Fruit fly (Drosophila melanogaster) whole organism, wandering third instar larva: ENCODE results near the gene CG13012.

Source experiments
- CrebA ChIP-seq: fragments of 200-800 bp; sonication (Bioruptor generic); optimal IDR thresholded peaks from 2 replicates; lab custom pipeline; 2016; ENCODE audit warnings: missing biosample characterization, mild to moderate bottlenecking, missing genetic modification characterization, borderline replicate concordance
- Hnf4 ChIP-seq: fragments of 200-800 bp; sonication (Bioruptor generic); optimal IDR thresholded peaks from 2 replicates; lab custom pipeline; 2016; ENCODE audit warnings: missing biosample characterization, mild to moderate bottlenecking, missing genetic modification characterization
- Hr83 ChIP-seq: fragments of 200-300 bp; sonication (Bioruptor generic); optimal IDR thresholded peaks from 2 replicates; lab custom pipeline; 2016; ENCODE audit warnings: missing biosample characterization, mild to moderate bottlenecking, missing genetic modification characterization, moderate library complexity; ENCODE audit not compliant: poor library complexity, severe bottlenecking
- Myc ChIP-seq: fragments of >200 bp; optimal IDR thresholded peaks from 2 replicates; lab custom pipeline; 2017
- N ChIP-seq: fragments of >200 bp; optimal IDR thresholded peaks from 2 replicates; lab custom pipeline; 2018; ENCODE audit warnings: missing biosample characterization, missing external identifiers, missing genetic modification characterization
- OdsH ChIP-seq: fragments of 200-800 bp; sonication (Bioruptor generic); optimal IDR thresholded peaks from 2 replicates; lab custom pipeline; 2016; ENCODE audit warnings: missing biosample characterization, mild to moderate bottlenecking, missing genetic modification characterization
- Vsx2 ChIP-seq: fragments of 200-300, 225-300 bp; sonication (Bioruptor generic); optimal IDR thresholded peaks from 2 replicates; lab custom pipeline; 2018; ENCODE audit warnings: missing biosample characterization, missing genetic modification characterization; ENCODE audit not compliant: partially characterized antibody
- br ChIP-seq: fragments of 200-800 bp; sonication (Bioruptor generic); optimal IDR thresholded peaks from 2 replicates; lab custom pipeline; 2016; ENCODE audit warnings: missing biosample characterization, missing genetic modification characterization
- brk ChIP-seq: fragments of 200-800 bp; sonication (Bioruptor generic); optimal IDR thresholded peaks from 2 replicates; lab custom pipeline; 2016; ENCODE audit warnings: missing biosample characterization, mild to moderate bottlenecking, missing genetic modification characterization
- dsf ChIP-seq: sonication (Bioruptor generic); optimal IDR thresholded peaks from 2 replicates; lab custom pipeline; 2016; ENCODE audit warnings: missing biosample characterization, missing genetic modification characterization, borderline replicate concordance
- pan ChIP-seq: fragments of >200 bp; optimal IDR thresholded peaks from 2 replicates; lab custom pipeline; 2017
- psq ChIP-seq: fragments of 200-800 bp; sonication (Bioruptor generic); optimal IDR thresholded peaks from 3 replicates; lab custom pipeline; 2017; ENCODE audit warnings: missing biosample characterization, mild to moderate bottlenecking, missing genetic modification characterization, moderate library complexity

DNA sequence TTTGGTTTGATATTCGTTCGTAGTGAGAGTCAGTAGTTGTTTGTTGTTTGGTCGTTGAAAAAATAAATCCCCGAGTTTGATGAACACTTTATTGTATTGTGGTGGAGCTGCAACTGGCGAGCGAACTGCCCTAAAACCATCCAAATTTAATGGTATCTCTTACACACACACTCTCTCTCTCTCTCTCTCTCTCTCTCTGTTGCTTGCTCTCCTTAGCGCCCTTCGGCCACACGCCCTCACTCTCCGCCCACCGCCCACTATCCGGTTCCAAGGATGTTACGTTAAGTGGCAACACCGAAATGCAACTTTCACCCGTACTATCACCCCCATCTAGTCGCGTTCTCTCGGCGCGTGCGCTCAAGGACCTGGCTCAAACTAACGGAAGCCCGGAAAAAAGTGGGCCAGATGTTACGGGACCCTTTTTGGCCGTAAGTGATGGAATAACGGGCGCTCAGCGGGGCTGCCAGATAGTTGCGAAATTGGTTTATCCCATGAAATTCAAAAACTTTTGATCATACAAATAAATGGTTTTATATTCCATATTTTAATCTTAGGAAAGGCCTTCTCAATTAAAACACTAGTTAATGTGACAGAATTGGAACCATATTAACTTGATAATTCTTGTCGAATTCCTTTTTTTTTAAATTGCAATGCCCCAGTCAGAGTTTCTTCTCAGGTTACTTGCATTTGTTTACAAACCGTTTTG lies 11.0 kb upstream of the CG13012 start:
- TF ChIP-seq br (GFP tag; lab: Kevin White, UChicago) (no peak), Myc (lab: Kevin White, UChicago) (no peak), pan (lab: Kevin White, UChicago) (no peak), CrebA (GFP tag; lab: Kevin White, UChicago) (no peak), Hr83 (no peak), OdsH (GFP tag; lab: Kevin White, UChicago) (no peak), Hnf4 (no peak), Vsx2 (GFP tag; lab: Kevin White, UChicago) (no peak), brk (GFP tag; lab: Kevin White, UChicago) (no peak), N (GFP tag; lab: Kevin White, UChicago) (no peak), psq (GFP tag; lab: Kevin White, UChicago) (no peak), dsf (GFP tag; lab: Kevin White, UChicago) (no peak)
